Fruit fly (Drosophila melanogaster) whole organism, wandering third instar larva: ENCODE measurements around the gene Nplp3.

Experiments
- Abd-B ChIP-seq: fragments of >200 bp; optimal IDR thresholded peaks from 2 replicates; lab custom pipeline; 2017; ENCODE audit warnings: missing biosample characterization, missing genetic modification characterization
- CG32264 ChIP-seq: fragments of 200-800 bp; sonication (Bioruptor generic); optimal IDR thresholded peaks from 2 replicates; lab custom pipeline; 2016; ENCODE audit warnings: missing biosample characterization, missing genetic modification characterization
- CG9705 ChIP-seq: fragments of 200-800 bp; sonication (Bioruptor generic); optimal IDR thresholded peaks from 2 replicates; lab custom pipeline; 2018; ENCODE audit warnings: missing biosample characterization, mild to moderate bottlenecking, missing genetic modification characterization
- CrebA ChIP-seq: fragments of 200-800 bp; sonication (Bioruptor generic); optimal IDR thresholded peaks from 2 replicates; lab custom pipeline; 2016; ENCODE audit warnings: missing biosample characterization, mild to moderate bottlenecking, missing genetic modification characterization, borderline replicate concordance
- Dfd ChIP-seq: fragments of >200 bp; optimal IDR thresholded peaks from 2 replicates; lab custom pipeline; 2017; ENCODE audit warnings: missing biosample characterization, missing genetic modification characterization
- Dif ChIP-seq: fragments of 200-275, 200-300 bp; sonication (Bioruptor generic); optimal IDR thresholded peaks from 2 replicates; lab custom pipeline; 2018; ENCODE audit warnings: missing biosample characterization, missing genetic modification characterization; ENCODE audit not compliant: partially characterized antibody
- GATAd ChIP-seq: sonication (Bioruptor generic); optimal IDR thresholded peaks from 2 replicates; lab custom pipeline; 2016; ENCODE audit warnings: missing biosample characterization, missing genetic modification characterization
- HLH106 ChIP-seq: fragments of 200-800 bp; optimal IDR thresholded peaks from 3 replicates; lab custom pipeline; 2019; ENCODE audit warnings: missing biosample characterization, mild to moderate bottlenecking, missing genetic modification characterization, moderate library complexity
- Hnf4 ChIP-seq: fragments of 200-800 bp; sonication (Bioruptor generic); optimal IDR thresholded peaks from 2 replicates; lab custom pipeline; 2016; ENCODE audit warnings: missing biosample characterization, mild to moderate bottlenecking, missing genetic modification characterization
- Hr78 ChIP-seq: fragments of >200 bp; optimal IDR thresholded peaks from 2 replicates; lab custom pipeline; 2017; ENCODE audit warnings: missing biosample characterization, missing genetic modification characterization
- Hr83 ChIP-seq: fragments of 200-300 bp; sonication (Bioruptor generic); optimal IDR thresholded peaks from 2 replicates; lab custom pipeline; 2016; ENCODE audit warnings: missing biosample characterization, mild to moderate bottlenecking, missing genetic modification characterization, moderate library complexity; ENCODE audit not compliant: poor library complexity, severe bottlenecking
- Jra ChIP-seq: sonication (Bioruptor generic); optimal IDR thresholded peaks from 2 replicates; lab custom pipeline; 2016; ENCODE audit warnings: missing biosample characterization, missing genetic modification characterization
- Mio ChIP-seq: sonication (Bioruptor generic); optimal IDR thresholded peaks from 2 replicates; lab custom pipeline; 2016; ENCODE audit warnings: missing biosample characterization, missing genetic modification characterization
- Myc ChIP-seq: fragments of >200 bp; optimal IDR thresholded peaks from 2 replicates; lab custom pipeline; 2017
- N ChIP-seq: fragments of >200 bp; optimal IDR thresholded peaks from 2 replicates; lab custom pipeline; 2018; ENCODE audit warnings: missing biosample characterization, missing external identifiers, missing genetic modification characterization
- OdsH ChIP-seq: fragments of 200-800 bp; sonication (Bioruptor generic); optimal IDR thresholded peaks from 2 replicates; lab custom pipeline; 2016; ENCODE audit warnings: missing biosample characterization, mild to moderate bottlenecking, missing genetic modification characterization
- Rel ChIP-seq, 2 experiments: fragments of 200-800 bp; sonication (Bioruptor generic) in 1 of 2; optimal IDR thresholded peaks; 2 replicates in 1 of 2; 3 replicates in 1 of 2; lab custom pipeline; 2016 to 2019; ENCODE audit warnings: mild to moderate bottlenecking in 2 of 2, missing biosample characterization in 2 of 2, missing genetic modification characterization in 2 of 2, moderate library complexity in 1 of 2
- Sp1 ChIP-seq: fragments of 200-800 bp; sonication (Bioruptor generic); optimal IDR thresholded peaks from 3 replicates; lab custom pipeline; 2019; ENCODE audit warnings: missing biosample characterization, mild to moderate bottlenecking, missing genetic modification characterization, moderate library complexity
- Vsx2 ChIP-seq: fragments of 200-300, 225-300 bp; sonication (Bioruptor generic); optimal IDR thresholded peaks from 2 replicates; lab custom pipeline; 2018; ENCODE audit warnings: missing biosample characterization, missing genetic modification characterization; ENCODE audit not compliant: partially characterized antibody
- br ChIP-seq: fragments of 200-800 bp; sonication (Bioruptor generic); optimal IDR thresholded peaks from 2 replicates; lab custom pipeline; 2016; ENCODE audit warnings: missing biosample characterization, missing genetic modification characterization
- brk ChIP-seq: fragments of 200-800 bp; sonication (Bioruptor generic); optimal IDR thresholded peaks from 2 replicates; lab custom pipeline; 2016; ENCODE audit warnings: missing biosample characterization, mild to moderate bottlenecking, missing genetic modification characterization
- dl ChIP-seq, 2 experiments: fragments of 175-275, 200-275 bp in 1 of 2; fragments of 200-275 bp in 1 of 2; sonication (Bioruptor generic); optimal IDR thresholded peaks; lab custom pipeline; 2018; ENCODE audit warnings: mild to moderate bottlenecking in 2 of 2, missing biosample characterization in 2 of 2, missing genetic modification characterization in 2 of 2, moderate library complexity in 2 of 2; ENCODE audit not compliant: partially characterized antibody in 2 of 2, insufficient read depth in 1 of 2
- dmrt93B ChIP-seq: fragments of 200-800 bp; sonication (Bioruptor generic); optimal IDR thresholded peaks from 2 replicates; lab custom pipeline; 2018; ENCODE audit warnings: missing biosample characterization, mild to moderate bottlenecking, missing genetic modification characterization
- dsf ChIP-seq: sonication (Bioruptor generic); optimal IDR thresholded peaks from 2 replicates; lab custom pipeline; 2016; ENCODE audit warnings: missing biosample characterization, missing genetic modification characterization, borderline replicate concordance
- ey ChIP-seq: fragments of 200-800 bp; sonication (Bioruptor generic); optimal IDR thresholded peaks from 2 replicates; lab custom pipeline; 2016; ENCODE audit warnings: missing biosample characterization, missing genetic modification characterization
- foxo ChIP-seq, 2 experiments: fragments of 200-800 bp; sonication (Bioruptor generic); optimal IDR thresholded peaks; 2 replicates in 1 of 2; 3 replicates in 1 of 2; lab custom pipeline; 2016 to 2017; ENCODE audit warnings: missing biosample characterization in 2 of 2, missing genetic modification characterization in 2 of 2
- fru ChIP-seq: fragments of 200-800 bp; sonication (Bioruptor generic); optimal IDR thresholded peaks from 3 replicates; lab custom pipeline; 2016; ENCODE audit warnings: missing biosample characterization, mild to moderate bottlenecking, missing genetic modification characterization
- h ChIP-seq: fragments of 200-800 bp; sonication (Bioruptor generic); optimal IDR thresholded peaks from 3 replicates; lab custom pipeline; 2016; ENCODE audit warnings: missing biosample characterization, mild to moderate bottlenecking, missing genetic modification characterization
- jim ChIP-seq: fragments of 175-275, 200-325 bp; sonication (Bioruptor generic); optimal IDR thresholded peaks from 2 replicates; lab custom pipeline; 2016; ENCODE audit warnings: missing biosample characterization, mild to moderate bottlenecking, missing genetic modification characterization
- lola ChIP-seq: fragments of >200 bp; optimal IDR thresholded peaks from 2 replicates; lab custom pipeline; 2017; ENCODE audit warnings: missing biosample characterization, missing genetic modification characterization
- pan ChIP-seq: fragments of >200 bp; optimal IDR thresholded peaks from 2 replicates; lab custom pipeline; 2017
- psq ChIP-seq: fragments of 200-800 bp; sonication (Bioruptor generic); optimal IDR thresholded peaks from 3 replicates; lab custom pipeline; 2017; ENCODE audit warnings: missing biosample characterization, mild to moderate bottlenecking, missing genetic modification characterization, moderate library complexity
- rgr ChIP-seq: fragments of 200-800 bp; sonication (Bioruptor generic); optimal IDR thresholded peaks from 3 replicates; lab custom pipeline; 2016; ENCODE audit warnings: missing biosample characterization, mild to moderate bottlenecking, missing genetic modification characterization
- sage ChIP-seq: fragments of 200-800 bp; sonication (Bioruptor generic); optimal IDR thresholded peaks from 2 replicates; lab custom pipeline; 2016; ENCODE audit warnings: missing biosample characterization, mild to moderate bottlenecking, missing genetic modification characterization
- sv ChIP-seq: fragments of 200-800 bp; sonication (Bioruptor generic); optimal IDR thresholded peaks from 3 replicates; lab custom pipeline; 2016; ENCODE audit warnings: missing biosample characterization, missing genetic modification characterization
- tai ChIP-seq: sonication (Bioruptor generic); optimal IDR thresholded peaks from 2 replicates; lab custom pipeline; 2016; ENCODE audit warnings: missing biosample characterization, missing genetic modification characterization
- usp ChIP-seq: fragments of >200 bp; optimal IDR thresholded peaks from 2 replicates; lab custom pipeline; 2017; ENCODE audit warnings: missing biosample characterization, missing genetic modification characterization
- woc ChIP-seq: sonication (Bioruptor generic); optimal IDR thresholded peaks from 2 replicates; lab custom pipeline; 2016; ENCODE audit warnings: missing biosample characterization, mild to moderate bottlenecking, missing genetic modification characterization

Nplp3 gene

dm6 chr3L:16362119-16362653, 44.4 kb downstream of the Nplp3 start, which contains the start of gene Cpr72Ea:
TSS of gene Cpr72Ea (plus strand) at chr3L:16362603.
- TF ChIP-seq Dfd (GFP tag; lab: Kevin White, UChicago) = no peak
- TF ChIP-seq HLH106 = no peak
- TF ChIP-seq Hr78 = no peak
- TF ChIP-seq brk (GFP tag; lab: Kevin White, UChicago) = no peak
- TF ChIP-seq Hnf4 (GFP tag; lab: Kevin White, UChicago) = no peak
- no peak for TF ChIP-seq dmrt93B (GFP tag; lab: Kevin White, UChicago)
- TF ChIP-seq br (GFP tag; lab: Kevin White, UChicago) = no peak
- no peak for TF ChIP-seq foxo (GFP tag; optimal IDR thresholded peaks at IDR 0.05; lab: Kevin White, UChicago)
- TF ChIP-seq h = no peak

- TF ChIP-seq dsf (GFP tag; lab: Kevin White, UChicago) (no peak), Dif (GFP tag; lab: Kevin White, UChicago) (no peak), CrebA (no peak), lola (GFP tag; lab: Kevin White, UChicago) (no peak), OdsH (GFP tag; lab: Kevin White, UChicago) (peak; percentile 81), Hnf4 (GFP tag; lab: Kevin White, UChicago) (peak; percentile 65), GATAd (GFP tag; lab: Kevin White, UChicago) (no peak), dl (GFP tag; optimal IDR thresholded peaks at IDR 0.05; lab: Kevin White, UChicago; ENCODE audit: insufficient read depth in 1 of 2, partially characterized antibody in 2 of 2) (no peak), HLH106 (peak; percentile 82), jim (GFP tag; lab: Kevin White, UChicago) (no peak), Rel (GFP tag; optimal IDR thresholded peaks at IDR 0.05; lab: Kevin White, UChicago) (no peak), Rel (tag; optimal IDR thresholded peaks at IDR 0.05; lab: Kevin White, UChicago) (no peak), brk (GFP tag; lab: Kevin White, UChicago) (peak; percentile 27), dmrt93B (GFP tag; lab: Kevin White, UChicago) (peak; percentile 56), Vsx2 (no peak), Myc (lab: Kevin White, UChicago) (no peak), psq (GFP tag; lab: Kevin White, UChicago) (peak; percentile 66), Hr83 (GFP tag; lab: Kevin White, UChicago) (no peak), Sp1 (peak; percentile 78), br (GFP tag; lab: Kevin White, UChicago) (peak; percentile 73), sage (GFP tag; lab: Kevin White, UChicago) (no peak), pan (lab: Kevin White, UChicago) (no peak), Dfd (GFP tag; lab: Kevin White, UChicago) (no peak), Abd-B (no peak), Jra (GFP tag; lab: Kevin White, UChicago) (no peak), Hr78 (no peak), tai (GFP tag; lab: Kevin White, UChicago) (no peak), CG9705 (peak; percentile 39), ey (GFP tag; lab: Kevin White, UChicago) (peak; percentile 69), foxo (GFP tag; optimal IDR thresholded peaks at IDR 0.05; lab: Kevin White, UChicago) (peak in 1 of 2 experiments; percentile 78), h (peak; percentile 83), sv (no peak), rgr (GFP tag; lab: Kevin White, UChicago) (peak; percentile 70), N (GFP tag; lab: Kevin White, UChicago) (no peak), fru (GFP tag; lab: Kevin White, UChicago) (peak; percentile 81), Mio (no peak), CG32264 (GFP tag; lab: Kevin White, UChicago) (peak; percentile 25), woc (GFP tag; lab: Kevin White, UChicago) (peak; percentile 67), usp (GFP tag; lab: Kevin White, UChicago) (no peak)
Measured at dm6 chr3L:16364182-16364581, 46.4 kb downstream of the Nplp3 start.
